Worm (Caenorhabditis elegans) whole organism, L4/young adult: ENCODE measurements around the gene nas-11.

Source experiments
- W03F9.2 ChIP-seq: fragments of 150-350 bp; optimal IDR thresholded peaks from 2 replicates; lab custom pipeline; 2014; ENCODE audit warnings: missing biosample characterization, missing genetic modification characterization
- dao-5 ChIP-seq: sonication (generic microtip); optimal IDR thresholded peaks from 2 replicates; lab custom pipeline; 2016; ENCODE audit warnings: missing genotype, missing genetic modification characterization, moderate library complexity, missing compliant biosample characterization
- him-1 ChIP-seq: sonication (generic microtip); optimal IDR thresholded peaks from 2 replicates; lab custom pipeline; 2016; ENCODE audit warnings: missing genotype, missing genetic modification reagents, missing genetic modification characterization, missing compliant biosample characterization

nas-11 gene

ce11 chrX:6713277-6713676 lies at the start of gene nas-11:
nas-11 (plus strand) TSS chrX:6713577.
- TF ChIP-seq W03F9.2 (tag; lab: Kevin White, UChicago): no peak
- TF ChIP-seq him-1: no peak
- TF ChIP-seq dao-5 (tag; lab: Kevin White, UChicago): no peak

ce11 chrX:6663780-6664437 lies 49.5 kb upstream of the nas-11 start:
- no peak for TF ChIP-seq dao-5 (tag; lab: Kevin White, UChicago)
- no peak for TF ChIP-seq him-1
- TF ChIP-seq W03F9.2 (tag; lab: Kevin White, UChicago): no peak

ce11 chrX:6665129-6665858 lies 48.1 kb upstream of the nas-11 start:
- TF ChIP-seq him-1 (no peak), dao-5 (tag; lab: Kevin White, UChicago) (no peak), W03F9.2 (tag; lab: Kevin White, UChicago) (no peak)

ce11 chrX:6667468-6667867 lies 45.9 kb upstream of the nas-11 start:
- no peak for TF ChIP-seq W03F9.2 (tag; lab: Kevin White, UChicago)
- TF ChIP-seq him-1: no peak
- TF ChIP-seq dao-5 (tag; lab: Kevin White, UChicago): no peak

ce11 chrX:6668911-6669310 lies 44.5 kb upstream of the nas-11 start, which contains the start of gene nhr-137:
nhr-137 (minus strand) TSS chrX:6669011.
- TF ChIP-seq him-1 (no peak), W03F9.2 (tag; lab: Kevin White, UChicago) (no peak), dao-5 (tag; lab: Kevin White, UChicago) (no peak)

ce11 chrX:6669366-6669765 lies 44.0 kb upstream of the nas-11 start:
- TF ChIP-seq dao-5 (tag; lab: Kevin White, UChicago) (no peak), him-1 (no peak), W03F9.2 (tag; lab: Kevin White, UChicago) (no peak)

- TF ChIP-seq him-1 (no peak), W03F9.2 (tag; lab: Kevin White, UChicago) (no peak), dao-5 (tag; lab: Kevin White, UChicago) (no peak)
Observed at ce11 chrX:6671717-6672116, 41.7 kb upstream of the nas-11 start.

- no peak for TF ChIP-seq him-1
- no peak for TF ChIP-seq dao-5 (tag; lab: Kevin White, UChicago)
- no peak for TF ChIP-seq W03F9.2 (tag; lab: Kevin White, UChicago)
Observed at ce11 chrX:6672519-6672918, 40.9 kb upstream of the nas-11 start, which contains the start of gene col-172. col-172 (plus strand) TSS chrX:6672819.

- TF ChIP-seq W03F9.2 (tag; lab: Kevin White, UChicago) (no peak), dao-5 (tag; lab: Kevin White, UChicago) (no peak), him-1 (no peak)
Observed at ce11 chrX:6674333-6674919, 39.0 kb upstream of the nas-11 start, which contains the start of gene F38B6.4. F38B6.4 (plus strand) TSS chrX:6674869.

- no peak for TF ChIP-seq dao-5 (tag; lab: Kevin White, UChicago)
- no peak for TF ChIP-seq W03F9.2 (tag; lab: Kevin White, UChicago)
- TF ChIP-seq him-1: no peak
Observed at ce11 chrX:6682683-6683082, 30.7 kb upstream of the nas-11 start, which contains the start of gene F38B6.8. F38B6.8 (minus strand) TSS chrX:6682783.

- TF ChIP-seq him-1 (no peak), dao-5 (tag; lab: Kevin White, UChicago) (no peak), W03F9.2 (tag; lab: Kevin White, UChicago) (no peak)
Observed at ce11 chrX:6687345-6687744, 26.0 kb upstream of the nas-11 start.

ce11 chrX:6687756-6688155 lies 25.6 kb upstream of the nas-11 start:
- TF ChIP-seq W03F9.2 (tag; lab: Kevin White, UChicago): no peak
- no peak for TF ChIP-seq dao-5 (tag; lab: Kevin White, UChicago)
- TF ChIP-seq him-1: no peak

- TF ChIP-seq dao-5 (tag; lab: Kevin White, UChicago): no peak
- TF ChIP-seq W03F9.2 (tag; lab: Kevin White, UChicago): no peak
- TF ChIP-seq him-1: no peak
Observed at ce11 chrX:6688953-6689562, 24.3 kb upstream of the nas-11 start.
